Fruit fly (Drosophila melanogaster): Measurements from ENCODE around the gene CG8117.

DNA sequence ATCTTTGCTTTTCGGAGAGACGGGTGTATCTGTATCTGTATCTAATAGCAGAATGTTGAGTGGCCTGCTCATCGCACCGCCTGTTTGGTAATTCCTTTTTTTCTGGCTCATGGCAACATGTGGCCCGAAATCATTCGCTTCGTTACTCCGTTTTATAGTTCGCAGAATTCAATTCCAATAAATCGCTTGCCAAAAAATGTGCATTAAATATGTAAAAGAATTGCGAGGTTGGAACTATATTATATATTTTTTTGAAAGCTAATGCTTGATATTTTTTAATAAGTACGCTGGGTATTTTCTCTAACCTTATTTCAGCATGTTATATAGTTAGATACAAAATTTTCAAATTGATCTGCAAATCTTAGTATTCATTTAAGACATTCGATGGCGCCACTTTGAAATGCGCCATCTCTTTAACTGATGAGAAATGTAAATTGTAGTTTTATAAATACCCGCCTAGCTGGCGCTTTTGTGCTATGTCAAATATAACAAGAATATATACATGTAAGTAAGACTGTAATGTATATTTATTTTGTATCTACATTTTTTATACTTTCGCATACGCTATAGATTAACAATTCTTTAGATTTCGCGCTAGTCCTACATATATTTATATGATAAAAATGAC lies 49.7 kb upstream of the CG8117 start:
- TF ChIP-seq h (optimal IDR thresholded peaks at IDR 0.05), result no peak
- no peak for TF ChIP-seq ttk (optimal IDR thresholded peaks at IDR 0.05)
- no peak for TF ChIP-seq Sin3A (optimal IDR thresholded peaks at IDR 0.05)
- no peak for TF ChIP-seq psq (optimal IDR thresholded peaks at IDR 0.05)
- no peak for TF ChIP-seq insv (optimal IDR thresholded peaks at IDR 0.05)
- no peak for TF ChIP-seq Myc (optimal IDR thresholded peaks at IDR 0.05)

All from Kc167 (cell line).